Worm (Caenorhabditis elegans) whole organism, L4 larva: ENCODE measurements around the gene sek-3.

Source experiments
- D1046.2 ChIP-seq: fragments of 200-800 bp; sonication (Bioruptor generic); IDR thresholded peaks from 2 replicates; pipeline ENCODE4 v1.3.6; 2022; ENCODE audit warnings: missing genetic modification characterization, missing compliant biosample characterization
- R02D3.7 ChIP-seq: fragments of 150-350 bp; sonication (generic microtip); optimal IDR thresholded peaks from 3 replicates; lab custom pipeline; 2014; ENCODE audit warnings: missing biosample characterization, missing genetic modification characterization
- Y105C5A.15 ChIP-seq: fragments of 200-800 bp; sonication (Bioruptor generic); IDR thresholded peaks from 2 replicates; pipeline ENCODE4 v1.3.6; 2022; ENCODE audit warnings: missing genetic modification characterization, missing compliant biosample characterization
- aha-1 ChIP-seq: fragments of 150-350 bp; peaks from one replicate; lab custom pipeline; 2014; ENCODE audit warnings: missing biosample characterization, missing genetic modification characterization
- ceh-28 ChIP-seq: fragments of 150-350 bp; optimal IDR thresholded peaks from 2 replicates; lab custom pipeline; 2014; ENCODE audit warnings: missing biosample characterization, missing genetic modification reagents, missing genetic modification characterization
- ceh-62 ChIP-seq: sonication (generic microtip); optimal IDR thresholded peaks from 2 replicates; lab custom pipeline; 2017; ENCODE audit warnings: missing biosample characterization, missing genetic modification characterization
- daf-12 ChIP-seq: fragments of 150-350 bp; optimal IDR thresholded peaks from 2 replicates; lab custom pipeline; 2014; ENCODE audit warnings: missing biosample characterization, missing genetic modification reagents, missing genetic modification characterization
- daf-16 ChIP-seq, 3 experiments: sonication (generic microtip); optimal IDR thresholded peaks; 2 replicates each; lab custom pipeline; 2016 to 2017; ENCODE audit warnings: missing genetic modification characterization in 3 of 3, missing genetic modification reagents in 3 of 3, mild to moderate bottlenecking in 2 of 3, missing compliant biosample characterization in 2 of 3, missing biosample characterization in 1 of 3, moderate library complexity in 1 of 3
- daf-19 ChIP-seq: fragments of 200-800 bp; sonication (Bioruptor generic); conservative IDR thresholded peaks from 2 replicates; pipeline ENCODE4 v1.3.6; 2022; ENCODE audit warnings: missing genetic modification characterization, missing compliant biosample characterization
- dmd-6 ChIP-seq: fragments of 200-800 bp; sonication (Bioruptor generic); IDR thresholded peaks from 2 replicates; pipeline ENCODE4 v1.3.6; 2022; ENCODE audit warnings: missing genetic modification reagents, missing genetic modification characterization, missing compliant biosample characterization
- dmd-9 ChIP-seq: fragments of 200-800 bp; sonication (Bioruptor generic); IDR thresholded peaks from 2 replicates; pipeline ENCODE4 v1.3.6; 2022; ENCODE audit warnings: missing genetic modification reagents, missing genetic modification characterization, missing compliant biosample characterization
- dve-1 ChIP-seq: sonication (generic microtip); optimal IDR thresholded peaks from 2 replicates; lab custom pipeline; 2017; ENCODE audit warnings: antibody characterized with exemption, mild to moderate bottlenecking, missing genetic modification characterization, missing compliant biosample characterization; ENCODE audit not compliant: insufficient read depth
- egl-43 ChIP-seq: fragments of 200-800 bp; sonication (Bioruptor generic); IDR thresholded peaks from 2 replicates; pipeline ENCODE4 v1.3.6; 2022; ENCODE audit warnings: missing genetic modification reagents, missing genetic modification characterization, missing compliant biosample characterization
- hif-1 ChIP-seq, 2 experiments: sonication (generic microtip); optimal IDR thresholded peaks; 2 replicates each; lab custom pipeline; 2016 to 2017; ENCODE audit warnings: missing compliant biosample characterization in 2 of 2, missing genetic modification characterization in 2 of 2, missing genetic modification reagents in 2 of 2, missing genotype in 2 of 2, mild to moderate bottlenecking in 1 of 2
- hmg-1.1 ChIP-seq: fragments of 200-800 bp; sonication (Bioruptor generic); IDR thresholded peaks from 2 replicates; pipeline ENCODE4 v1.3.6; 2022; ENCODE audit warnings: missing genetic modification reagents, missing genetic modification characterization, missing compliant biosample characterization
- lim-7 ChIP-seq: fragments of 200-800 bp; sonication (Bioruptor generic); IDR thresholded peaks from 2 replicates; pipeline ENCODE4 v1.3.6; 2022; ENCODE audit warnings: missing genetic modification characterization, missing compliant biosample characterization
- lin-13 ChIP-seq: fragments of 150-350 bp; optimal IDR thresholded peaks from 2 replicates; lab custom pipeline; 2014; ENCODE audit warnings: missing biosample characterization, missing genetic modification reagents, missing genetic modification characterization
- lsy-2 ChIP-seq, 2 experiments: fragments of 150-350 bp in 1 of 2; sonication (generic microtip) in 1 of 2; optimal IDR thresholded peaks; 2 replicates each; lab custom pipeline; 2014 to 2017; ENCODE audit warnings: missing biosample characterization in 2 of 2, missing genetic modification characterization in 2 of 2
- madf-5 ChIP-seq, 2 experiments: fragments of 200-800 bp; sonication (Bioruptor generic); IDR thresholded peaks; 2 replicates each; pipeline ENCODE4 v1.3.6; 2022; ENCODE audit warnings: missing compliant biosample characterization in 2 of 2, missing genetic modification characterization in 2 of 2
- madf-9 ChIP-seq: fragments of 200-800 bp; sonication (Bioruptor generic); conservative IDR thresholded peaks from 2 replicates; pipeline ENCODE4 v1.3.6; 2022; ENCODE audit warnings: missing genetic modification reagents, missing genetic modification characterization, missing compliant biosample characterization
- mdl-1 ChIP-seq, 2 experiments: fragments of 150-350 bp in 1 of 2; sonication (generic microtip) in 1 of 2; optimal IDR thresholded peaks; 2 replicates each; lab custom pipeline; 2014 to 2017; ENCODE audit warnings: missing biosample characterization in 2 of 2, missing genetic modification characterization in 2 of 2
- mep-1 ChIP-seq: fragments of 150-350 bp; sonication (generic microtip); optimal IDR thresholded peaks from 3 replicates; lab custom pipeline; 2014; ENCODE audit warnings: missing biosample characterization, missing genetic modification characterization
- nhr-10 ChIP-seq: fragments of 150-350 bp; optimal IDR thresholded peaks from 2 replicates; lab custom pipeline; 2014; ENCODE audit warnings: missing biosample characterization, missing genetic modification characterization
- nhr-102 ChIP-seq: sonication (generic microtip); optimal IDR thresholded peaks from 2 replicates; lab custom pipeline; 2016; ENCODE audit warnings: mild to moderate bottlenecking, missing genetic modification characterization, moderate library complexity, missing compliant biosample characterization
- nhr-111 ChIP-seq: fragments of 200-800 bp; sonication (Bioruptor generic); optimal IDR thresholded peaks from 2 replicates; lab custom pipeline; 2018; ENCODE audit warnings: mild to moderate bottlenecking, missing genetic modification characterization, missing compliant biosample characterization
- nhr-25 ChIP-seq: sonication (generic microtip); optimal IDR thresholded peaks from 2 replicates; lab custom pipeline; 2017; ENCODE audit warnings: missing genetic modification characterization, mild to moderate bottlenecking, missing compliant biosample characterization, antibody characterized with exemption, moderate library complexity, borderline replicate concordance; ENCODE audit not compliant: insufficient read depth
- nhr-28 ChIP-seq: fragments of 150-350 bp; optimal IDR thresholded peaks from 2 replicates; lab custom pipeline; 2014; ENCODE audit warnings: missing biosample characterization, missing genetic modification characterization
- nhr-48 ChIP-seq: sonication (generic microtip); optimal IDR thresholded peaks from 2 replicates; lab custom pipeline; 2016; ENCODE audit warnings: mild to moderate bottlenecking, missing genetic modification characterization, missing compliant biosample characterization
- nhr-77 ChIP-seq: fragments of 150-350 bp; optimal IDR thresholded peaks from 2 replicates; lab custom pipeline; 2014; ENCODE audit warnings: missing biosample characterization, missing genetic modification characterization
- snpc-1.2 ChIP-seq: fragments of 200-800 bp; sonication (Bioruptor generic); IDR thresholded peaks from 2 replicates; pipeline ENCODE4 v1.3.6; 2022; ENCODE audit warnings: missing genetic modification reagents, missing genetic modification characterization, missing compliant biosample characterization
- snpc-4 ChIP-seq: fragments of 150-350 bp; optimal IDR thresholded peaks from 2 replicates; lab custom pipeline; 2014; ENCODE audit warnings: missing biosample characterization, missing genetic modification characterization
- unc-130 ChIP-seq: sonication (generic microtip); optimal IDR thresholded peaks from 2 replicates; lab custom pipeline; 2016; ENCODE audit warnings: missing genetic modification reagents, missing genetic modification characterization, missing compliant biosample characterization
- zip-2 ChIP-seq: fragments of 150-350 bp; optimal IDR thresholded peaks from 2 replicates; lab custom pipeline; 2014; ENCODE audit warnings: missing biosample characterization, missing genetic modification characterization

sek-3 gene

ce11 chrX:5063750-5064652 is 46.3 kb downstream of the sek-3 start, which contains the start of gene C24H10.2 (continued):
- TF ChIP-seq ceh-28 (peak; percentile 11), snpc-4 (tag; lab: Kevin White, UChicago) (no peak), mdl-1 (tag; optimal IDR thresholded peaks at IDR 0.05; lab: Kevin White, UChicago) (peak in 1 of 2 experiments; percentile 58), daf-12 (tag; lab: Kevin White, UChicago) (no peak), lin-13 (GFP tag; lab: Kevin White, UChicago) (no peak), lsy-2 (tag; optimal IDR thresholded peaks at IDR 0.05; lab: Kevin White, UChicago) (peak; percentile 50 to 54), nhr-10 (tag; lab: Kevin White, UChicago) (no peak), nhr-102 (tag; lab: Kevin White, UChicago) (peak; percentile 35), egl-43 (GFP tag; lab: Robert Waterston, UW) (no peak), madf-9 (GFP tag; lab: Robert Waterston, UW) (no peak), hmg-1.1 (GFP tag; lab: Robert Waterston, UW) (peak; percentile 80), zip-2 (tag; lab: Kevin White, UChicago) (no peak), nhr-25 (tag; lab: Kevin White, UChicago) (no peak), unc-130 (no peak), hif-1 (tag; optimal IDR thresholded peaks at IDR 0.05; lab: Kevin White, UChicago) (peak in 1 of 2 experiments; percentile 40), D1046.2 (GFP tag; lab: Robert Waterston, UW) (no peak), dve-1 (peak; percentile 17), lim-7 (GFP tag; lab: Robert Waterston, UW) (0 out of 2 replicates have a peak, but pooled peaks have one; percentile 29), nhr-77 (tag; lab: Kevin White, UChicago) (peak; percentile 8), mep-1 (tag; lab: Kevin White, UChicago) (peak; percentile 77), snpc-1.2 (GFP tag; lab: Robert Waterston, UW) (no peak), dmd-6 (peak; percentile 56)

ce11 chrX:5066570-5066969 is 48.9 kb downstream of the sek-3 start:
- TF ChIP-seq daf-19 (GFP tag; lab: Robert Waterston, UW): no peak
- no peak for TF ChIP-seq R02D3.7 (tag; lab: Kevin White, UChicago)
- TF ChIP-seq aha-1: peak; percentile 56
- TF ChIP-seq Y105C5A.15 (GFP tag; lab: Robert Waterston, UW): no peak

- TF ChIP-seq daf-16 (GFP tag; optimal IDR thresholded peaks at IDR 0.05; lab: Kevin White, UChicago) (no peak), daf-16 (tag; optimal IDR thresholded peaks at IDR 0.05; lab: Kevin White, UChicago) (no peak), nhr-48 (tag; lab: Kevin White, UChicago) (no peak), nhr-28 (tag; lab: Kevin White, UChicago) (no peak), nhr-111 (GFP tag; lab: Kevin White, UChicago) (no peak), hmg-1.1 (GFP tag; lab: Robert Waterston, UW) (no peak), snpc-4 (tag; lab: Kevin White, UChicago) (no peak), lin-13 (GFP tag; lab: Kevin White, UChicago) (no peak), madf-5 (GFP tag; IDR thresholded peaks at IDR 0.05; lab: Robert Waterston, UW) (no peak), dmd-9 (GFP tag; lab: Robert Waterston, UW) (no peak), ceh-62 (tag; lab: Kevin White, UChicago) (no peak), dmd-6 (no peak)
Observed at ce11 chrX:5067796-5068195, 50.1 kb downstream of the sek-3 start, which contains the start of gene clc-7. Gene clc-7, plus strand, starts transcription at chrX:5068096.
